Worm (Caenorhabditis elegans) whole organism, midembryonic: Measurements from ENCODE around the gene gmap-1.

ENCODE experiments used
- T22C8.4 ChIP-seq: fragments of 200-800 bp; sonication (Bioruptor generic); IDR thresholded peaks from 2 replicates; pipeline ENCODE4 v1.3.6; 2022; ENCODE audit warnings: missing genetic modification characterization, missing compliant biosample characterization
- cog-1 ChIP-seq: sonication (generic microtip); optimal IDR thresholded peaks from 2 replicates; lab custom pipeline; 2016; ENCODE audit warnings: missing genetic modification characterization, missing compliant biosample characterization
- flt-1 ChIP-seq: fragments of 200-800 bp; sonication (Bioruptor generic); IDR thresholded peaks from 2 replicates; pipeline ENCODE4 v1.3.6; 2022; ENCODE audit warnings: missing genetic modification characterization, missing compliant biosample characterization
- klf-2 ChIP-seq: fragments of 200-800 bp; sonication (Bioruptor generic); conservative IDR thresholded peaks from 2 replicates; pipeline ENCODE4 v1.3.6; 2022; ENCODE audit warnings: missing genetic modification reagents, missing genetic modification characterization, missing compliant biosample characterization
- ref-1 ChIP-seq: fragments of 200-800 bp; sonication (Bioruptor generic); conservative IDR thresholded peaks from 2 replicates; pipeline ENCODE4 v1.3.6; 2022; ENCODE audit warnings: missing genetic modification reagents, missing genetic modification characterization, missing compliant biosample characterization
- tab-1 ChIP-seq: fragments of 200-800 bp; sonication (Bioruptor generic); IDR thresholded peaks from 2 replicates; pipeline ENCODE4 v1.3.6; 2022; ENCODE audit warnings: missing genetic modification characterization, missing compliant biosample characterization
- ztf-29 ChIP-seq: fragments of 200-800 bp; sonication (Bioruptor generic); IDR thresholded peaks from 2 replicates; pipeline ENCODE4 v1.3.6; 2022; ENCODE audit warnings: missing genetic modification reagents, missing genetic modification characterization, missing compliant biosample characterization

- TF ChIP-seq ztf-29 (GFP tag; lab: Robert Waterston, UW) = no peak
- no peak for TF ChIP-seq klf-2 (GFP tag; lab: Robert Waterston, UW)
- TF ChIP-seq tab-1 = no peak
- no peak for TF ChIP-seq T22C8.4
- no peak for TF ChIP-seq ref-1 (GFP tag; lab: Robert Waterston, UW)
- no peak for TF ChIP-seq flt-1 (GFP tag; lab: Robert Waterston, UW)
- no peak for TF ChIP-seq cog-1 (tag; lab: Kevin White, UChicago)
These were observed 24.9 kb downstream of the gmap-1 start for ce11 chrX:12909910-12910309.
